Worm (Caenorhabditis elegans): ENCODE measurements around the gene R11.4.

DNA sequence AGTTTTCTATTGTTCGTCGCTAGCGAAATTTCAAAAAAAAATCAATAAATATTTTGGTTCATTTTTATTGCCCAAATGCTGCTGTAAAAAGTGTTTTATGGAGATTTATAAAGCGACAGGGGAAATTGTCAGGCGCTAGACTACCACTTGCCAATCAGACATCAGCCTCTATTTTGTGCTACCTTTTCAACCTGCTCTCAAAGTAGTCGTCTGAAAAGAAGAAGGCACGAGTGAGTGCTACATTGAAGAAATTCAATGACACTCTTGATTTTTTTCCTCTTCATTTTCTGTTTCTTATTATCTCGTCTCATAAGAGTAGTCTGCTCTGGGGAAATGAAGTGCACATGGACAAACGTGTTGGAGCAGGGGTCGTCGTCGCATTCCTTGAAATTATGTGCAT lies 4.5 kb downstream of the R11.4 start:
- TF ChIP-seq sea-1 (GFP tag; conservative IDR thresholded peaks at IDR 0.05) (no peak), hnd-1 (tag; optimal IDR thresholded peaks at IDR 0.05) (no peak), hmg-4 (GFP tag; optimal IDR thresholded peaks at IDR 0.05) (no peak), ama-1 (optimal IDR thresholded peaks at IDR 0.05) (no peak), ceh-36 (tag; optimal IDR thresholded peaks at IDR 0.05) (no peak), tbx-11 (GFP tag; IDR thresholded peaks at IDR 0.05) (no peak), pes-1 (GFP tag; IDR thresholded peaks at IDR 0.05) (peak; percentile 42; the same call in 1 of the 2 replicates), scrt-1 (GFP tag; IDR thresholded peaks at IDR 0.05) (no peak), flt-1 (GFP tag; IDR thresholded peaks at IDR 0.05) (no peak), tra-4 (tag; optimal IDR thresholded peaks at IDR 0.05) (no peak)
